Fruit fly (Drosophila melanogaster): ENCODE measurements around the gene CG16825.

DNA sequence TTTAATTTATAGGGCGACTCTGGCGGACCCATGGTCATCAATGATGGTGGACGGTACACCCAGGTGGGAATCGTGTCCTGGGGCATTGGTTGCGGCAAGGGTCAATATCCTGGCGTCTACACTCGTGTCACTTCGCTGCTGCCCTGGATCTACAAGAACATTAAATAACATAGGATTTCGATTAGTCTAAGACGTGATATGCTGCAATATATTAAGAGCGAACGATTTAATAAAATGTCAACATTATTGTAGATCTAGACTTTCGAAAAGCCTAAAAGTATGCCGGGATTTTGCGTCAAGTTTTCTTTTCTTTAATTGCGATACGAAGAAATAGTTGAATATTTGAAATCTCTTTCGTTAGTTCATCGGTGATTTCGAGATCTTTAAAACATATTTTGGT is 47.4 kb upstream of the CG16825 start, which contains the start of gene Naa20B:
- TF ChIP-seq psq (optimal IDR thresholded peaks at IDR 0.05): no peak
- TF ChIP-seq h (optimal IDR thresholded peaks at IDR 0.05): no peak
- TF ChIP-seq Sin3A (optimal IDR thresholded peaks at IDR 0.05): no peak
